Worm (Caenorhabditis elegans): ENCODE measurements around the gene ilcr-1.

ilcr-1 gene

DNA sequence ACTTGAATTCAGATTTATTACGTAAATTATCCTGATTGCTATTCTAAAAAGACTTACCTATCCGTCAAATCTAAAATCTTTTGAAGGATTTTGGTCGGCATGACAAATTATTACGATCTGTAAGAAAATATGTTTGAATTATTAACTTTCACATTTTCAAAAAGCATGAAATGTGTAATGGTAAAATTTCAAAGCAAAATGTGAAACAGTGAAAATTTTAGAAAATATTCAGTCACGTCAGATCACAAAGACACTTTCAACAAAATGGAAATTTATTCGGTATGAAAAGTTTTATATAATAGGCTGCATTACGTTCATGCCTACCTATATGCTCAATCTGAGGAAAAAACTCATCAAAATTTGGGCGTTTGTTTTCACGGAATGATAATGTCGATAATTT, 45.4 kb downstream of the ilcr-1 start, which contains the start of gene fbxa-126:
TSS of gene fbxa-126 (minus strand) at position 101 of the 400 bp plus-strand sequence.
- TF ChIP-seq tra-4 (tag; optimal IDR thresholded peaks at IDR 0.05) (no peak), ceh-13 (GFP tag; optimal IDR thresholded peaks at IDR 0.05) (no peak), flt-1 (GFP tag; IDR thresholded peaks at IDR 0.05) (no peak), pes-1 (GFP tag; IDR thresholded peaks at IDR 0.05) (no peak), aly-1 (tag; optimal IDR thresholded peaks at IDR 0.05) (no peak), hmg-4 (GFP tag; optimal IDR thresholded peaks at IDR 0.05) (no peak), tbx-11 (GFP tag; IDR thresholded peaks at IDR 0.05) (no peak), sea-1 (GFP tag; conservative IDR thresholded peaks at IDR 0.05) (no peak), hmbx-1 (tag; optimal IDR thresholded peaks at IDR 0.05) (no peak), hnd-1 (tag; optimal IDR thresholded peaks at IDR 0.05) (no peak), B0310.2 (tag; optimal IDR thresholded peaks at IDR 0.05) (no peak)

DNA sequence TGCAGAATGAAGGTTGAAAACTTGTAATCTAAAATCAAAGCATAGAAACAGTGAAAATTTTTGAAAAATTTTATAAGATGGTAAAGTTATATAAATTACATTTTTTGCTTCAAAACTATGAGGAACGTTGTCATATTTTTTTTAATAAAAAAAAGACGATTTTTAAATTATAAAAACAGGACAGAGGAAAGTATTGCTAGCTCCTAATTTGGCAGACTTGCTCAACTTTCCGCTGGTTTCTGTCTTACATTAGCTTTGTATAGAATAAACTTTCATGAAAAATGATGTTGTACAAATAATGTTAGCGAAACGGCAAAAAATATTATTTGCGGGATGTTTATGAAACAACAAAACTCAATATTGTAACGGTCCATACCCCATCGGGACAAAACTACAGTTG, 50.0 kb downstream of the ilcr-1 start, which contains the start of gene fbxa-83:
TSS of gene fbxa-83 (minus strand) at position 101 of the 400 bp plus-strand sequence.
- TF ChIP-seq hnd-1 (tag; optimal IDR thresholded peaks at IDR 0.05) (no peak), flt-1 (GFP tag; IDR thresholded peaks at IDR 0.05) (no peak), scrt-1 (GFP tag; IDR thresholded peaks at IDR 0.05) (no peak)

DNA sequence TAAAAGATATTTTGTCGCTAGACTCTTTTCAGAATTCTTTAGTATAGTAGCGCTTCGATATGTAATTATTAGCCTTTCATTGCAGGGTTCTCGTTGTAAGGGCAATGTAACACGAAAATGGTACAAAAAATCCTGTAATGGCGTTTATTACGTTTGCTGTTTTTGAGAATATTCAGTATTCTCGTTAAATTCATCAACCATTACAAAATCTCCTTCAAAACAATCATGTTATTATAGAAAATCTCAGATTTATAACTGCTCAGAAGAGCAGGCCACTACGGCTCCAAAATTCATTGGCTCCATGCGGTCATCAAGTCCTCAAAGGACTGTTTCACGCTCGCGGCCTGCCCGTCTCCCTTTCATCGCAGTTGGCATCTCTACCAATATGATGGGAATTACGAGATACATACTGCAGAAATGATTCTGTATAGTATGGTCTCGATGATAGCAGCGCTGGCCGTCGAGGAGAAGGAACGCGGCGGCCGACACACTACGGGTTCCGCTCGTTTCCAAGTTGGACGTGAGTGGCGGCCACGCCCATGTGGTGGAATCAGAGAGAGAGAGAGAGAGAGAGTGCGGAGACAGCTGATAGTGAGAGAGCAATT, 50.5 kb downstream of the ilcr-1 start:
- TF ChIP-seq ets-7 (tag; optimal IDR thresholded peaks at IDR 0.05) (no peak), tra-4 (tag; optimal IDR thresholded peaks at IDR 0.05) (no peak), scrt-1 (GFP tag; IDR thresholded peaks at IDR 0.05) (no peak), hmg-4 (GFP tag; optimal IDR thresholded peaks at IDR 0.05) (peak; percentile 66), F13C5.2 (tag; optimal IDR thresholded peaks at IDR 0.05) (no peak)

DNA sequence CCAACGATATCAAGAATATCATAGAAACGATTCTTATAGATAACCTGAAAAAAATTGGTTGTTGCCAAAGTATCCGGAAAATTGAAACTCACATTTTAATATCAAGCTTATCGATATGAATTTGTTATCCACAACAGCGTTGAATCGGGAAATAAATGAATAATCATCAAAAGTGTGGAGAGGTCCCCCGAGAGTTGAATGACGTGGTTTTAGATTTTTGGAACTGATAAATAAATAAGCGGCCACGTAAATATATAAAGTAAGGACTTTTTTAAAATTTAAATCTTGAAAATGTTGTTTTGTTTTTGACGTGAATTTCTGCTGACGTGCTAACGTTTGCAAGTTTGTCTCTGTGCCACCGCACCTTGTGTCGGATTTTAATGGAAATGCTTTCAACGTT, 58.1 kb downstream of the ilcr-1 start, which contains the start of gene Y67A10A.3:
TSS of gene Y67A10A.3 (minus strand) at position 101 of the 400 bp plus-strand sequence.
- TF ChIP-seq sea-1 (GFP tag; conservative IDR thresholded peaks at IDR 0.05) (no peak), ama-1 (optimal IDR thresholded peaks at IDR 0.05) (no peak), ets-7 (tag; optimal IDR thresholded peaks at IDR 0.05) (no peak), hmg-4 (GFP tag; optimal IDR thresholded peaks at IDR 0.05) (no peak), F13C5.2 (tag; optimal IDR thresholded peaks at IDR 0.05) (no peak), tbx-11 (GFP tag; IDR thresholded peaks at IDR 0.05) (no peak), hnd-1 (tag; optimal IDR thresholded peaks at IDR 0.05) (no peak), hmbx-1 (tag; optimal IDR thresholded peaks at IDR 0.05) (no peak), ceh-13 (GFP tag; optimal IDR thresholded peaks at IDR 0.05) (no peak), ceh-36 (tag; optimal IDR thresholded peaks at IDR 0.05) (no peak), tbx-37 (GFP tag; conservative IDR thresholded peaks at IDR 0.05) (no peak), tra-4 (tag; optimal IDR thresholded peaks at IDR 0.05) (no peak), pes-1 (GFP tag; IDR thresholded peaks at IDR 0.05) (no peak), scrt-1 (GFP tag; IDR thresholded peaks at IDR 0.05) (no peak)
